Fruit fly (Drosophila melanogaster): ENCODE results near the gene Nmt.

- TF ChIP-seq psq (optimal IDR thresholded peaks at IDR 0.05) (no peak), usp (GFP tag; optimal IDR thresholded peaks at IDR 0.05) (no peak), EcR (GFP tag; optimal IDR thresholded peaks at IDR 0.05) (no peak), CG8478 (optimal IDR thresholded peaks at IDR 0.05) (no peak)
Measured at dm6 chr3L:8191042-8191613, 12.9 kb upstream of the Nmt start, which contains the start of gene MED24.
